Fruit fly (Drosophila melanogaster): ENCODE measurements around the gene CG9981.

DNA sequence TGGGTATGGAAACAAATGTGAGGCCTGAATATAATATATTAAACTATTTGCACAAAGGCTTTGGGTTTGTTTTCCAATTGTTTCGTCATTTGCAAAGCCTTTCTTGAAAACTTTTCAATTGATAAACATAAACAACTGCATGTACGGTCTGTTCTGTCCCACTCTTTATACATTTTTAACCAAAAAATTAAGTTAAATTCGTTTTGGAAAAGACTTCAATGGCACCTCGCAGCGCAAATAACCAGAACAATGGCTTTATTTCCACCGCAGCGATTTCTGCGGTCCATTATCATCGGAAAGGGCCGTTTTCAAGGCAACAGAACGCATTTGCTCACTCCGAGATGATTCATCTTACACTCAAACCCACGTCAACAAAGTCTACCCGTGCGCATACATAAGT lies 16.0 kb upstream of the CG9981 start:
- TF ChIP-seq pan (optimal IDR thresholded peaks at IDR 0.05) (no peak), fru (GFP tag; optimal IDR thresholded peaks at IDR 0.05) (no peak)
